Fruit fly (Drosophila melanogaster) whole organism, wandering third instar larva: ENCODE results near the gene Larp7.

ENCODE experiments used
- N ChIP-seq: fragments of >200 bp; optimal IDR thresholded peaks from 2 replicates; lab custom pipeline; 2018; ENCODE audit warnings: missing biosample characterization, missing external identifiers, missing genetic modification characterization
- dl ChIP-seq, 2 experiments: fragments of 175-275, 200-275 bp in 1 of 2; fragments of 200-275 bp in 1 of 2; sonication (Bioruptor generic); optimal IDR thresholded peaks; lab custom pipeline; 2018; ENCODE audit warnings: mild to moderate bottlenecking in 2 of 2, missing biosample characterization in 2 of 2, missing genetic modification characterization in 2 of 2, moderate library complexity in 2 of 2; ENCODE audit not compliant: partially characterized antibody in 2 of 2, insufficient read depth in 1 of 2
- foxo ChIP-seq, 2 experiments: fragments of 200-800 bp; sonication (Bioruptor generic); optimal IDR thresholded peaks; 2 replicates in 1 of 2; 3 replicates in 1 of 2; lab custom pipeline; 2016 to 2017; ENCODE audit warnings: missing biosample characterization in 2 of 2, missing genetic modification characterization in 2 of 2
- psq ChIP-seq: fragments of 200-800 bp; sonication (Bioruptor generic); optimal IDR thresholded peaks from 3 replicates; lab custom pipeline; 2017; ENCODE audit warnings: missing biosample characterization, mild to moderate bottlenecking, missing genetic modification characterization, moderate library complexity
- sage ChIP-seq: fragments of 200-800 bp; sonication (Bioruptor generic); optimal IDR thresholded peaks from 2 replicates; lab custom pipeline; 2016; ENCODE audit warnings: missing biosample characterization, mild to moderate bottlenecking, missing genetic modification characterization

dm6 chrX:9248040-9248439, 4.4 kb downstream of the Larp7 start:
- peak in 1 of 2 experiments; percentile 44 for TF ChIP-seq foxo (GFP tag; optimal IDR thresholded peaks at IDR 0.05; lab: Kevin White, UChicago)
- no peak for TF ChIP-seq psq
- TF ChIP-seq N (GFP tag; lab: Kevin White, UChicago): no peak
- no peak for TF ChIP-seq sage
- TF ChIP-seq dl (GFP tag; optimal IDR thresholded peaks at IDR 0.05; lab: Kevin White, UChicago; ENCODE audit: insufficient read depth in 1 of 2, partially characterized antibody in 2 of 2): no peak
